Worm (Caenorhabditis elegans) whole organism, young adult: ENCODE results near the gene ttr-42.

Experiments
- F49E8.2 ChIP-seq: sonication (generic microtip); optimal IDR thresholded peaks from 3 replicates; lab custom pipeline; 2017; ENCODE audit warnings: missing genetic modification characterization, mild to moderate bottlenecking, missing compliant biosample characterization, antibody characterized with exemption, moderate library complexity; ENCODE audit not compliant: insufficient read depth
- K12H6.12 ChIP-seq: fragments of 200-800 bp; sonication (Bioruptor generic); optimal IDR thresholded peaks from 2 replicates; lab custom pipeline; 2018; ENCODE audit warnings: mild to moderate bottlenecking, missing genetic modification characterization, missing compliant biosample characterization
- T07F8.4 ChIP-seq: sonication (generic microtip); optimal IDR thresholded peaks from 2 replicates; lab custom pipeline; 2016; ENCODE audit warnings: mild to moderate bottlenecking, missing genetic modification characterization, moderate library complexity, missing compliant biosample characterization
- dpff-1 ChIP-seq: sonication (generic microtip); optimal IDR thresholded peaks from 2 replicates; lab custom pipeline; 2017; ENCODE audit warnings: mild to moderate bottlenecking, missing genetic modification characterization, missing compliant biosample characterization
- ets-4 ChIP-seq: fragments of 200-800 bp; sonication (Bioruptor generic); optimal IDR thresholded peaks from 2 replicates; lab custom pipeline; 2018; ENCODE audit warnings: mild to moderate bottlenecking, missing genetic modification characterization, missing compliant biosample characterization
- snpc-4 ChIP-seq, 5 experiments: fragments of 150-350 bp in 1 of 5; sonication (generic microtip) in 4 of 5; optimal IDR thresholded peaks; 2 replicates each; lab custom pipeline; 2014 to 2018; ENCODE audit warnings: missing genetic modification characterization in 5 of 5, missing biosample characterization in 3 of 5, antibody characterized with exemption in 2 of 5, mild to moderate bottlenecking in 2 of 5, missing compliant biosample characterization in 2 of 5, missing genotype in 2 of 5, moderate library complexity in 2 of 5, missing genetic modification reagents in 1 of 5

DNA sequence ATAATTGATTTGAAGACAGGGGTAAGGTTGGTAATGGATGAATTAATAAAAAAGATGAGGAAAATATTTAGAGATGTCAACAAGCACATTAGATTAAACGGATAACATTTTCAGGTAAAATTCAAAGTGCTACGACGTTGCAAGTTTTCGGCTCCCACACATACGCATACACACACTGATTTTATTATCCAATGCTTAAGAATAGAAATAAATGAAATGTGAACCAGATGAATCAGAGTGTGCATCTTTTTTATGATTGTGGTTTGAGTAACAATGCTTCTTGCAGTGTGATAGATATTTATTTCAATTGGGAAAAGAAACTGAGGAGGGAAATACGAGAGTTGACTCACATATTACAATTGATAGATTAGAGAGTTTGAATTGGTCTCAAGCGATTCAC is 38.8 kb upstream of the ttr-42 start:
- TF ChIP-seq T07F8.4 (tag; lab: Kevin White, UChicago), result no peak
- no peak for TF ChIP-seq dpff-1
- TF ChIP-seq snpc-4 (GFP tag; optimal IDR thresholded peaks at IDR 0.05; lab: Kevin White, UChicago), result no peak
- TF ChIP-seq snpc-4 (tag; optimal IDR thresholded peaks at IDR 0.05; lab: Kevin White, UChicago), result no peak
- TF ChIP-seq K12H6.12 (tag; lab: Kevin White, UChicago), result no peak
- no peak for TF ChIP-seq F49E8.2
- TF ChIP-seq ets-4 (GFP tag; lab: Kevin White, UChicago), result no peak
